Worm (Caenorhabditis elegans): ENCODE results near the gene F22B5.4.

Gene F22B5.4

ce11 chrII:8411002-8411401 is 38.5 kb upstream of the F22B5.4 start:
- TF ChIP-seq bed-3 (GFP tag; optimal IDR thresholded peaks at IDR 0.05) (no peak), elt-1 (tag; optimal IDR thresholded peaks at IDR 0.05; ENCODE audit: borderline replicate concordance, insufficient read depth) (peak; percentile 84), elt-3 (tag; optimal IDR thresholded peaks at IDR 0.05) (no peak), ceh-43 (GFP tag; optimal IDR thresholded peaks at IDR 0.05) (no peak), blmp-1 (tag; optimal IDR thresholded peaks at IDR 0.05) (peak; percentile 7), zip-8 (tag; optimal IDR thresholded peaks at IDR 0.05) (peak; percentile 77)

ce11 chrII:8412061-8412721 is 37.3 kb upstream of the F22B5.4 start, which contains the start of gene efl-3:
TSS of gene efl-3 (plus strand) at chrII:8412671.
- TF ChIP-seq lsy-2 (tag; optimal IDR thresholded peaks at IDR 0.05) (no peak), elt-3 (tag; optimal IDR thresholded peaks at IDR 0.05) (no peak), ceh-43 (GFP tag; optimal IDR thresholded peaks at IDR 0.05) (no peak), nhr-237 (tag; optimal IDR thresholded peaks at IDR 0.05) (no peak), lin-13 (tag; optimal IDR thresholded peaks at IDR 0.05) (peak; percentile 20), ces-1 (GFP tag; optimal IDR thresholded peaks at IDR 0.05) (no peak), pha-4 (tag; optimal IDR thresholded peaks at IDR 0.05) (no peak), zip-8 (tag; optimal IDR thresholded peaks at IDR 0.05) (no peak), ztf-11 (tag; optimal IDR thresholded peaks at IDR 0.05) (no peak), blmp-1 (tag; optimal IDR thresholded peaks at IDR 0.05) (no peak), mep-1 (tag; optimal IDR thresholded peaks at IDR 0.05) (peak; percentile 31), ham-2 (GFP tag; optimal IDR thresholded peaks at IDR 0.05) (no peak), M03D4.4 (tag; optimal IDR thresholded peaks at IDR 0.05) (no peak), sptf-1 (tag; optimal IDR thresholded peaks at IDR 0.05) (peak; percentile 51), tbx-8 (GFP tag; optimal IDR thresholded peaks at IDR 0.05) (no peak), mls-2 (tag; optimal IDR thresholded peaks at IDR 0.05) (peak; percentile 41), nhr-12 (tag; optimal IDR thresholded peaks at IDR 0.05) (no peak), cnd-1 (tag; optimal IDR thresholded peaks at IDR 0.05) (peak; percentile 70), hlh-1 (tag; optimal IDR thresholded peaks at IDR 0.05) (peak; percentile 19), sem-2 (GFP tag; optimal IDR thresholded peaks at IDR 0.05) (no peak), elt-1 (tag; optimal IDR thresholded peaks at IDR 0.05; ENCODE audit: borderline replicate concordance, insufficient read depth) (no peak), nhr-2 (tag; optimal IDR thresholded peaks at IDR 0.05) (peak; percentile 86)

- TF ChIP-seq lsy-2 (tag; optimal IDR thresholded peaks at IDR 0.05) (no peak), nhr-76 (tag; optimal IDR thresholded peaks at IDR 0.05) (no peak), zip-8 (tag; optimal IDR thresholded peaks at IDR 0.05) (no peak), sem-2 (GFP tag; optimal IDR thresholded peaks at IDR 0.05) (no peak), ztf-11 (tag; optimal IDR thresholded peaks at IDR 0.05) (no peak), nhr-28 (tag; optimal IDR thresholded peaks at IDR 0.05) (no peak), hlh-1 (tag; optimal IDR thresholded peaks at IDR 0.05) (no peak), pha-4 (tag; optimal IDR thresholded peaks at IDR 0.05) (no peak), ces-1 (GFP tag; optimal IDR thresholded peaks at IDR 0.05) (no peak)
These were observed 36.6 kb upstream of the F22B5.4 start for ce11 chrII:8412935-8413334.

ce11 chrII:8415035-8415434 is 34.5 kb upstream of the F22B5.4 start:
- TF ChIP-seq nhr-237 (tag; optimal IDR thresholded peaks at IDR 0.05): no peak
- no peak for TF ChIP-seq bed-3 (GFP tag; optimal IDR thresholded peaks at IDR 0.05)
- no peak for TF ChIP-seq nhr-76 (tag; optimal IDR thresholded peaks at IDR 0.05)
- no peak for TF ChIP-seq ces-1 (GFP tag; optimal IDR thresholded peaks at IDR 0.05)
- TF ChIP-seq elt-3 (tag; optimal IDR thresholded peaks at IDR 0.05): no peak
- peak; percentile 33 for TF ChIP-seq elt-1 (tag; optimal IDR thresholded peaks at IDR 0.05; ENCODE audit: borderline replicate concordance, insufficient read depth)
- TF ChIP-seq unc-120 (tag; optimal IDR thresholded peaks at IDR 0.05; ENCODE audit: poor library complexity, severe bottlenecking): no peak
- no peak for TF ChIP-seq lin-13 (tag; optimal IDR thresholded peaks at IDR 0.05)
- no peak for TF ChIP-seq nhr-12 (tag; optimal IDR thresholded peaks at IDR 0.05)
- peak; percentile 93 for TF ChIP-seq nhr-2 (tag; optimal IDR thresholded peaks at IDR 0.05)
- TF ChIP-seq drap-1 (GFP tag; optimal IDR thresholded peaks at IDR 0.05): no peak
- no peak for TF ChIP-seq nhr-28 (tag; optimal IDR thresholded peaks at IDR 0.05)
- no peak for TF ChIP-seq lin-32 (GFP tag; optimal IDR thresholded peaks at IDR 0.05)
- TF ChIP-seq hlh-1 (tag; optimal IDR thresholded peaks at IDR 0.05): no peak
- peak; percentile 97 for TF ChIP-seq zip-8 (tag; optimal IDR thresholded peaks at IDR 0.05)
- no peak for TF ChIP-seq sem-2 (GFP tag; optimal IDR thresholded peaks at IDR 0.05)
- no peak for TF ChIP-seq ceh-83 (GFP tag; optimal IDR thresholded peaks at IDR 0.05)
- peak; percentile 79 for TF ChIP-seq cnd-1 (tag; optimal IDR thresholded peaks at IDR 0.05)
- no peak for TF ChIP-seq tbx-8 (GFP tag; optimal IDR thresholded peaks at IDR 0.05)
- no peak for TF ChIP-seq lsy-2 (tag; optimal IDR thresholded peaks at IDR 0.05)
- TF ChIP-seq snpc-4 (tag; optimal IDR thresholded peaks at IDR 0.05): no peak

Measured in whole organism, mixed stage, embryonic.